Worm (Caenorhabditis elegans) whole organism, late embryonic: ENCODE results near the gene mct-4.

Source experiments
- C08G9.2 ChIP-seq: sonication (generic microtip); optimal IDR thresholded peaks from 2 replicates; lab custom pipeline; 2016; ENCODE audit warnings: mild to moderate bottlenecking, missing genetic modification characterization, moderate library complexity, missing compliant biosample characterization
- ceh-19 ChIP-seq: fragments of 200-800 bp; sonication (Bioruptor generic); optimal IDR thresholded peaks from 2 replicates; lab custom pipeline; 2018; ENCODE audit warnings: mild to moderate bottlenecking, missing genetic modification characterization, missing compliant biosample characterization
- madf-2 ChIP-seq: sonication (generic microtip); optimal IDR thresholded peaks from 2 replicates; lab custom pipeline; 2017; ENCODE audit warnings: missing genetic modification characterization, missing compliant biosample characterization
- mec-3 ChIP-seq: sonication (generic microtip); optimal IDR thresholded peaks from 2 replicates; lab custom pipeline; 2016; ENCODE audit warnings: borderline replicate concordance, missing genetic modification characterization, missing compliant biosample characterization
- pag-3 ChIP-seq: sonication (generic microtip); optimal IDR thresholded peaks from 2 replicates; lab custom pipeline; 2016; ENCODE audit warnings: missing compliant biosample characterization, missing genetic modification characterization, borderline replicate concordance
- ref-2 ChIP-seq: sonication (generic microtip); optimal IDR thresholded peaks from 2 replicates; lab custom pipeline; 2016; ENCODE audit warnings: missing genetic modification characterization, missing compliant biosample characterization

Gene mct-4

ce11 chrX:4872758-4873157, 56.8 kb downstream of the mct-4 start:
- TF ChIP-seq ref-2 (no peak), madf-2 (tag; lab: Kevin White, UChicago) (no peak), pag-3 (tag; lab: Kevin White, UChicago) (no peak), mec-3 (no peak), ceh-19 (GFP tag; lab: Kevin White, UChicago) (no peak), C08G9.2 (tag; lab: Kevin White, UChicago) (no peak)
- TF ChIP-seq, all 69 proteins: peak for 0
